Worm (Caenorhabditis elegans): ENCODE results near the gene F28B12.6.
A peak's percentile ranks its signal among the peaks of the same experiment; 100 is the strongest.

ce11 chrII:5901407-5902026 is 39.1 kb upstream of the F28B12.6 start:
- TF ChIP-seq elt-3 (tag; optimal IDR thresholded peaks at IDR 0.05) (no peak), elt-1 (tag; optimal IDR thresholded peaks at IDR 0.05) (no peak), nhr-77 (tag; optimal IDR thresholded peaks at IDR 0.05) (no peak), fkh-10 (GFP tag; optimal IDR thresholded peaks at IDR 0.05) (no peak), zag-1 (tag; optimal IDR thresholded peaks at IDR 0.05) (no peak), pha-4 (tag; optimal IDR thresholded peaks at IDR 0.05) (peak; percentile 5), fos-1 (tag; optimal IDR thresholded peaks at IDR 0.05) (no peak), egl-27 (tag; optimal IDR thresholded peaks at IDR 0.05) (no peak), nhr-28 (tag; optimal IDR thresholded peaks at IDR 0.05) (no peak), skn-1 (tag; optimal IDR thresholded peaks at IDR 0.05) (no peak), nhr-237 (tag; optimal IDR thresholded peaks at IDR 0.05) (no peak)
